Worm (Caenorhabditis elegans): ENCODE data around the gene W03H9.1.

ce11 chrII:14175099-14175498 lies 25.2 kb upstream of the W03H9.1 start, which contains the start of gene Y48B6A.5:
- TF ChIP-seq mab-5 (tag; optimal IDR thresholded peaks at IDR 0.05): no peak
- no peak for TF ChIP-seq snpc-4 (tag; optimal IDR thresholded peaks at IDR 0.05)
- TF ChIP-seq elt-1 (tag; optimal IDR thresholded peaks at IDR 0.05; ENCODE audit: borderline replicate concordance, insufficient read depth): no peak
- no peak for TF ChIP-seq mls-2 (tag; optimal IDR thresholded peaks at IDR 0.05)
- TF ChIP-seq blmp-1 (tag; optimal IDR thresholded peaks at IDR 0.05): no peak
